Worm (Caenorhabditis elegans) whole organism, midembryonic: ENCODE measurements around the gene M18.3.

Experiments used
- T22C8.4 ChIP-seq: fragments of 200-800 bp; sonication (Bioruptor generic); IDR thresholded peaks from 2 replicates; pipeline ENCODE4 v1.3.6; 2022; ENCODE audit warnings: missing genetic modification characterization, missing compliant biosample characterization
- flt-1 ChIP-seq: fragments of 200-800 bp; sonication (Bioruptor generic); IDR thresholded peaks from 2 replicates; pipeline ENCODE4 v1.3.6; 2022; ENCODE audit warnings: missing genetic modification characterization, missing compliant biosample characterization
- tab-1 ChIP-seq: fragments of 200-800 bp; sonication (Bioruptor generic); IDR thresholded peaks from 2 replicates; pipeline ENCODE4 v1.3.6; 2022; ENCODE audit warnings: missing genetic modification characterization, missing compliant biosample characterization
- ztf-23 ChIP-seq: fragments of 200-800 bp; sonication (Bioruptor generic); IDR thresholded peaks from 2 replicates; pipeline ENCODE4 v1.3.6; 2022; ENCODE audit warnings: missing genetic modification reagents, missing genetic modification characterization, missing compliant biosample characterization
- ztf-29 ChIP-seq: fragments of 200-800 bp; sonication (Bioruptor generic); IDR thresholded peaks from 2 replicates; pipeline ENCODE4 v1.3.6; 2022; ENCODE audit warnings: missing genetic modification reagents, missing genetic modification characterization, missing compliant biosample characterization

DNA sequence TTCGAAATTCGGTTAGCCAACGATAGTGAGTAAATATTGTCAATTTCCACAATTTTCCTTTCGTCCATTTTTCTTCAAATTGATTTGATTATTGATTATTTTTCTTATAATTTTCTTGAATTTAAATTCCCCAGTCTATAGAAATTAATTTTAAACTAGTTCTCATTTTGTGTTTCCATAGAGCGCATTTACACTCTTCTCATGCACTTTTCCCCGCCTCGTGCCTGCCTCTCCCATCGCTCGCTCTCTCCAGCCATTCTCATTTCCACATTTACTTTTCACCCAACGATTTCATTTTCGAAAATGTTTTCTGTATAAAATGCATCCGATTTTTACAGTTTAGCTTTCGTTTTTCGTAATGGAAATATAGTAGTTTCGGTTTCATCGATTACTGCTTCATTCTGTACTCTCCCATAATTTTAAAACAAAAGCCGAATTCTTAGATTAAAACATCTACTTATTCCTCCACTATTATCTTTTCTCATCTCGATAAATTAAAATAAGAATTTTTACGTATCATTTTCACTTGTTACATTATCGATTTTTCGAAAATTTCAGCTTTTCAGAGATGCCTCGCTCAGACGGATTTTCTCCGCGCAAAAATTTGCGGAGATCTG, 26.6 kb upstream of the M18.3 start, which contains the start of gene lex-1:
- TF ChIP-seq ztf-29 (no peak), T22C8.4 (GFP tag; lab: Robert Waterston, UW) (no peak), flt-1 (no peak), ztf-23 (GFP tag; lab: Robert Waterston, UW) (no peak), tab-1 (GFP tag; lab: Robert Waterston, UW) (no peak)
